Fruit fly (Drosophila melanogaster) whole organism, pupa: ENCODE measurements around the gene dmrt99B.

Source experiments
- CG10348 ChIP-seq: fragments of 200-800 bp; sonication (Bioruptor generic); IDR thresholded peaks from 2 replicates; pipeline ENCODE4 v1.3.6; 2022; ENCODE audit warnings: missing biosample characterization, missing genetic modification characterization
- CG13204 ChIP-seq: fragments of 200-800 bp; sonication (Bioruptor generic); optimal IDR thresholded peaks from 2 replicates; lab custom pipeline; 2018; ENCODE audit warnings: missing biosample characterization, mild to moderate bottlenecking, missing genetic modification characterization, moderate library complexity
- CG14655 ChIP-seq: fragments of 200-800 bp; sonication (Bioruptor generic); optimal IDR thresholded peaks from 3 replicates; lab custom pipeline; 2017; ENCODE audit warnings: mild to moderate bottlenecking, missing biosample characterization, missing genetic modification reagents, missing genetic modification characterization
- CG17806 ChIP-seq: fragments of 200-800 bp; sonication (Bioruptor generic); optimal IDR thresholded peaks from 2 replicates; lab custom pipeline; 2018; ENCODE audit warnings: missing biosample characterization, mild to moderate bottlenecking, missing genetic modification characterization, moderate library complexity
- CG34367 ChIP-seq: fragments of 200-800 bp; sonication (Bioruptor generic); optimal IDR thresholded peaks from 2 replicates; lab custom pipeline; 2018; ENCODE audit warnings: missing biosample characterization, mild to moderate bottlenecking, missing genetic modification characterization
- CG4496 ChIP-seq: fragments of 200-800 bp; sonication (Bioruptor generic); IDR thresholded peaks from 3 replicates; pipeline ENCODE4 v1.3.6; 2022; ENCODE audit warnings: missing biosample characterization, missing genetic modification characterization
- CG8301 ChIP-seq: fragments of 200-800 bp; sonication (Bioruptor generic); optimal IDR thresholded peaks from 2 replicates; lab custom pipeline; 2018; ENCODE audit warnings: missing biosample characterization, mild to moderate bottlenecking, missing genetic modification characterization
- D1 ChIP-seq: fragments of 200-800 bp; sonication (Bioruptor generic); optimal IDR thresholded peaks from 2 replicates; lab custom pipeline; 2018; ENCODE audit warnings: missing biosample characterization, mild to moderate bottlenecking, missing genetic modification characterization, moderate library complexity
- EcR ChIP-seq: fragments of 200-800 bp; sonication (Bioruptor generic); optimal IDR thresholded peaks from 3 replicates; lab custom pipeline; 2019; ENCODE audit warnings: missing biosample characterization, missing genetic modification characterization, mild to moderate bottlenecking, moderate library complexity, missing genetic modification reagents
- Pif1A ChIP-seq: fragments of 200-800 bp; sonication (Bioruptor generic); optimal IDR thresholded peaks from 3 replicates; lab custom pipeline; 2016; ENCODE audit warnings: missing biosample characterization, missing genetic modification characterization
- Pif1B ChIP-seq: fragments of 200-800 bp; sonication (Bioruptor generic); optimal IDR thresholded peaks from 3 replicates; lab custom pipeline; 2016; ENCODE audit warnings: missing biosample characterization, missing genetic modification characterization
- fd96Ca ChIP-seq: fragments of 200-800 bp; sonication (Bioruptor generic); IDR thresholded peaks from 3 replicates; pipeline ENCODE4 v1.3.6; 2022; ENCODE audit warnings: missing biosample characterization, missing genetic modification characterization
- gl ChIP-seq: fragments of 200-800 bp; sonication (Bioruptor generic); optimal IDR thresholded peaks from 2 replicates; lab custom pipeline; 2018; ENCODE audit warnings: missing biosample characterization, mild to moderate bottlenecking, missing genetic modification characterization
- rn ChIP-seq: fragments of 200-800 bp; sonication (Bioruptor generic); IDR thresholded peaks from 2 replicates; pipeline ENCODE4 v1.3.6; 2022; ENCODE audit warnings: missing biosample characterization, missing genetic modification characterization

DNA sequence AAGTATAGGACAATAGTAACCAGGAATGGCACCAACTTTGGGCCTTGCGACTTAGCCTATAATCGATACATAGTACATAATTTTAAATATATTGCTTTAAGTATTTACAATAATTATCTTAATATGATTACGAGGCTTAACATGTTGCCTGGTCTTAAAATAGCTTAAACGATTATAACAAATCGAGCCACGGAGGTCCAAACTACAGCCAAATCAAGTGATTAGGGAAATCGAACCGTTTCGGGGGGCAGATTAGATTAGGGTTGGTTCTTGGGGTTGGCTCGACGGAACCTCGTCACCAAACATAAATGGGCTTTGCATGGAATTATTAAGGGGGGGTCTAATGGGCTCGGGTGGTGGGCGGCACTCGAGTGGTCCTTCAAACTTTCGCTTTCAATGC, 11.2 kb upstream of the dmrt99B start:
- TF ChIP-seq Pif1B (no peak), EcR (GFP tag; lab: Kevin White, UChicago) (no peak), CG4496 (GFP tag; lab: Robert Waterston, UW) (no peak), CG34367 (no peak), CG13204 (GFP tag; lab: Kevin White, UChicago) (no peak), rn (no peak), Pif1A (GFP tag; lab: Kevin White, UChicago) (no peak), CG10348 (GFP tag; lab: Robert Waterston, UW) (no peak), CG17806 (tag; lab: Kevin White, UChicago) (no peak), CG8301 (tag; lab: Kevin White, UChicago) (no peak), gl (no peak), CG14655 (GFP tag; lab: Kevin White, UChicago) (no peak), D1 (tag; lab: Kevin White, UChicago) (no peak), fd96Ca (GFP tag; lab: Robert Waterston, UW) (no peak)
